Fruit fly (Drosophila melanogaster) whole organism, embryonic: ENCODE data around the gene crm.

ENCODE experiments used
- Antp ChIP-seq: fragments of 200-800 bp; sonication (Bioruptor generic); optimal IDR thresholded peaks from 3 replicates; lab custom pipeline; 2016; ENCODE audit warnings: missing biosample characterization, missing genetic modification characterization
- Asciz ChIP-seq: fragments of 200-800 bp; sonication (Bioruptor generic); optimal IDR thresholded peaks from 2 replicates; lab custom pipeline; 2017; ENCODE audit warnings: missing biosample characterization, mild to moderate bottlenecking, missing genetic modification characterization, missing genetic modification reagents
- Atf3 ChIP-seq: fragments of 200-800 bp; sonication (Bioruptor generic); optimal IDR thresholded peaks from 3 replicates; lab custom pipeline; 2016; ENCODE audit warnings: missing biosample characterization, missing genetic modification characterization
- Atf6 ChIP-seq: fragments of 200-800 bp; sonication (Bioruptor generic); IDR thresholded peaks from 2 replicates; pipeline ENCODE4 v1.3.6; 2022; ENCODE audit warnings: missing biosample characterization, missing genetic modification characterization
- Awh ChIP-seq: fragments of 200-800 bp; sonication (Bioruptor generic); IDR thresholded peaks from 2 replicates; pipeline ENCODE4, ENCODE4 v1.3.6; 2022; ENCODE audit warnings: missing biosample characterization, missing genetic modification characterization
- B-H1 ChIP-seq: fragments of 200-800 bp; sonication (Bioruptor generic); IDR thresholded peaks from 3 replicates; pipeline ENCODE4 v1.3.6; 2022; ENCODE audit warnings: missing biosample characterization, missing genetic modification characterization
- CG12071 ChIP-seq: fragments of 200-800 bp; sonication (Bioruptor generic); optimal IDR thresholded peaks from 3 replicates; lab custom pipeline; 2018; ENCODE audit warnings: missing biosample characterization, mild to moderate bottlenecking, missing genetic modification characterization
- CG12236 ChIP-seq: fragments of 200-800 bp; sonication (Bioruptor generic); optimal IDR thresholded peaks from 2 replicates; lab custom pipeline; 2016; ENCODE audit warnings: missing biosample characterization, missing genetic modification characterization
- CG12391 ChIP-seq: fragments of 200-800 bp; sonication (Bioruptor generic); optimal IDR thresholded peaks from 3 replicates; lab custom pipeline; 2018; ENCODE audit warnings: missing biosample characterization, mild to moderate bottlenecking, missing genetic modification characterization, moderate library complexity
- CG15073 ChIP-seq: fragments of 200-800 bp; sonication (Bioruptor generic); optimal IDR thresholded peaks from 2 replicates; lab custom pipeline; 2016; ENCODE audit warnings: missing biosample characterization, missing genetic modification characterization
- CG1603 ChIP-seq: fragments of 200-800 bp; sonication (Bioruptor generic); optimal IDR thresholded peaks from 2 replicates; lab custom pipeline; 2019; ENCODE audit warnings: missing biosample characterization, mild to moderate bottlenecking, missing genetic modification characterization, moderate library complexity
- CG1647 ChIP-seq: fragments of 200-800 bp; sonication (Bioruptor generic); optimal IDR thresholded peaks from 3 replicates; lab custom pipeline; 2016; ENCODE audit warnings: missing biosample characterization, missing genetic modification characterization
- CG16863 ChIP-seq: fragments of 200-800 bp; sonication (Bioruptor generic); optimal IDR thresholded peaks from 3 replicates; lab custom pipeline; 2016; ENCODE audit warnings: missing biosample characterization, missing genetic modification characterization
- CG17385 ChIP-seq: fragments of 200-800 bp; sonication (Bioruptor generic); optimal IDR thresholded peaks from 3 replicates; lab custom pipeline; 2018; ENCODE audit warnings: missing biosample characterization, mild to moderate bottlenecking, missing genetic modification characterization
- CG2889 ChIP-seq: fragments of 200-800 bp; sonication (Bioruptor generic); IDR thresholded peaks from 3 replicates; pipeline ENCODE4 v1.3.6; 2022; ENCODE audit warnings: missing biosample characterization, missing genetic modification characterization
- CG32532 ChIP-seq: fragments of 200-800 bp; sonication (Bioruptor generic); IDR thresholded peaks from 2 replicates; pipeline ENCODE4 v1.3.6; 2022; ENCODE audit warnings: missing biosample characterization, missing genetic modification characterization
- CG6765 ChIP-seq: fragments of 200-800 bp; sonication (Bioruptor generic); optimal IDR thresholded peaks from 3 replicates; lab custom pipeline; 2017; ENCODE audit warnings: missing biosample characterization, mild to moderate bottlenecking, missing genetic modification characterization
- CG7786 ChIP-seq: fragments of 200-800 bp; sonication (Bioruptor generic); optimal IDR thresholded peaks from 2 replicates; lab custom pipeline; 2016; ENCODE audit warnings: missing biosample characterization, missing genetic modification characterization
- CG7839 ChIP-seq: fragments of 200-800 bp; sonication (Bioruptor generic); optimal IDR thresholded peaks from 3 replicates; lab custom pipeline; 2018; ENCODE audit warnings: missing biosample characterization, mild to moderate bottlenecking, missing genetic modification characterization, moderate library complexity
- CG8089 ChIP-seq: fragments of 200-800 bp; sonication (Bioruptor generic); optimal IDR thresholded peaks from 3 replicates; lab custom pipeline; 2016; ENCODE audit warnings: missing biosample characterization, missing genetic modification characterization
- CG8944 ChIP-seq: fragments of 200-800 bp; sonication (Bioruptor generic); optimal IDR thresholded peaks from 3 replicates; lab custom pipeline; 2016; ENCODE audit warnings: missing biosample characterization, missing genetic modification characterization
- CG9437 ChIP-seq: fragments of 200-800 bp; sonication (Bioruptor generic); optimal IDR thresholded peaks from 2 replicates; lab custom pipeline; 2018; ENCODE audit warnings: missing biosample characterization, mild to moderate bottlenecking, missing genetic modification characterization
- CG9876 ChIP-seq: fragments of 200-800 bp; sonication (Bioruptor generic); optimal IDR thresholded peaks from 2 replicates; lab custom pipeline; 2016; ENCODE audit warnings: missing biosample characterization, missing genetic modification characterization
- D19B ChIP-seq: fragments of 200-800 bp; sonication (Bioruptor generic); optimal IDR thresholded peaks from 2 replicates; lab custom pipeline; 2017; ENCODE audit warnings: missing biosample characterization, mild to moderate bottlenecking, missing genetic modification characterization
- Dbx ChIP-seq: fragments of 200-800 bp; sonication (Bioruptor generic); IDR thresholded peaks from 3 replicates; pipeline ENCODE4 v1.3.6; 2022; ENCODE audit warnings: missing biosample characterization, missing genetic modification characterization
- Ets97D ChIP-seq: fragments of 200-800 bp; sonication (Bioruptor generic); optimal IDR thresholded peaks from 3 replicates; lab custom pipeline; 2016; ENCODE audit warnings: missing biosample characterization, missing genetic modification characterization
- Fer1 ChIP-seq: fragments of 200-800 bp; sonication (Bioruptor generic); optimal IDR thresholded peaks from 2 replicates; lab custom pipeline; 2017; ENCODE audit warnings: missing biosample characterization, mild to moderate bottlenecking, missing genetic modification characterization
- Gsc ChIP-seq: fragments of 200-800 bp; sonication (Bioruptor generic); IDR thresholded peaks from 2 replicates; pipeline ENCODE4 v1.3.6; 2022; ENCODE audit warnings: missing biosample characterization, missing genetic modification characterization
- HLH4C ChIP-seq: fragments of 200-800 bp; sonication (Bioruptor generic); IDR thresholded peaks from 3 replicates; pipeline ENCODE4 v1.3.6; 2022; ENCODE audit warnings: missing biosample characterization, missing genetic modification characterization; ENCODE audit not compliant: partially characterized antibody
- Hmr ChIP-seq: fragments of 200-800 bp; sonication (Bioruptor generic); optimal IDR thresholded peaks from 3 replicates; lab custom pipeline; 2017; ENCODE audit warnings: mild to moderate bottlenecking, missing biosample characterization, missing genetic modification reagents, missing genetic modification characterization
- MESR4 ChIP-seq: fragments of 200-800 bp; sonication (Bioruptor generic); optimal IDR thresholded peaks from 2 replicates; lab custom pipeline; 2018; ENCODE audit warnings: missing biosample characterization, mild to moderate bottlenecking, missing genetic modification characterization, moderate library complexity
- Meics ChIP-seq: fragments of 200-800 bp; sonication (Bioruptor generic); optimal IDR thresholded peaks from 2 replicates; lab custom pipeline; 2017; ENCODE audit warnings: missing biosample characterization, mild to moderate bottlenecking, missing genetic modification characterization
- NC2α ChIP-seq: fragments of 200-800 bp; sonication (Bioruptor generic); optimal IDR thresholded peaks from 2 replicates; lab custom pipeline; 2016; ENCODE audit warnings: missing biosample characterization, missing genetic modification characterization
- Nf-YA ChIP-seq: fragments of 200-800 bp; sonication (Bioruptor generic); IDR thresholded peaks from 2 replicates; pipeline ENCODE4 v1.3.6; 2022; ENCODE audit warnings: missing biosample characterization, missing genetic modification characterization
- TFAM ChIP-seq: fragments of 200-800 bp; sonication (Bioruptor generic); optimal IDR thresholded peaks from 2 replicates; lab custom pipeline; 2017; ENCODE audit warnings: missing biosample characterization, missing genetic modification characterization, inconsistent platforms
- bowl ChIP-seq: fragments of 200-800 bp; sonication (Bioruptor generic); IDR thresholded peaks from 2 replicates; pipeline ENCODE4 v1.3.6; 2022; ENCODE audit warnings: missing biosample characterization, missing genetic modification characterization
- cg ChIP-seq: fragments of 200-800 bp; sonication (Bioruptor generic); optimal IDR thresholded peaks from 3 replicates; lab custom pipeline; 2019; ENCODE audit warnings: missing biosample characterization, mild to moderate bottlenecking, missing genetic modification characterization, moderate library complexity
- dpn ChIP-seq, 2 experiments: fragments of 200-800 bp; sonication (Bioruptor generic); optimal IDR thresholded peaks; 3 replicates each; lab custom pipeline; 2016; ENCODE audit warnings: missing biosample characterization in 2 of 2, missing genetic modification characterization in 2 of 2
- insv ChIP-seq, 2 experiments: fragments of 200-800 bp; sonication (Bioruptor generic); optimal IDR thresholded peaks; 3 replicates each; lab custom pipeline; 2016 to 2018; ENCODE audit warnings: missing biosample characterization in 2 of 2, missing genetic modification characterization in 2 of 2
- lola ChIP-seq, 3 experiments: fragments of >200 bp in 2 of 3; fragments of 200-800 bp in 1 of 3; sonication (Bioruptor generic) in 1 of 3; optimal IDR thresholded peaks; 2 replicates each; lab custom pipeline; 2017 to 2019; ENCODE audit warnings: missing biosample characterization in 3 of 3, missing genetic modification characterization in 3 of 3, mild to moderate bottlenecking in 1 of 3, moderate library complexity in 1 of 3
- nmo ChIP-seq: fragments of 200-800 bp; sonication (Bioruptor generic); optimal IDR thresholded peaks from 2 replicates; lab custom pipeline; 2018; ENCODE audit warnings: missing biosample characterization, mild to moderate bottlenecking, missing genetic modification characterization, moderate library complexity
- psq ChIP-seq: fragments of 200-800 bp; sonication (Bioruptor generic); optimal IDR thresholded peaks from 2 replicates; lab custom pipeline; 2017; ENCODE audit warnings: missing biosample characterization, missing genetic modification characterization
- salm ChIP-seq: fragments of 200-800 bp; sonication (Bioruptor generic); optimal IDR thresholded peaks from 2 replicates; lab custom pipeline; 2018; ENCODE audit warnings: missing biosample characterization, mild to moderate bottlenecking, missing genetic modification characterization
- sc ChIP-seq, 3 experiments: fragments of >200 bp in 2 of 3; fragments of 200-800 bp in 1 of 3; sonication (Bioruptor generic) in 1 of 3; optimal IDR thresholded peaks; 2 replicates in 2 of 3; 3 replicates in 1 of 3; lab custom pipeline; 2017; ENCODE audit warnings: mild to moderate bottlenecking in 1 of 3, missing biosample characterization in 1 of 3, missing genetic modification characterization in 1 of 3, missing genetic modification reagents in 1 of 3
- shn ChIP-seq: fragments of 200-800 bp; sonication (Bioruptor generic); optimal IDR thresholded peaks from 3 replicates; lab custom pipeline; 2016; ENCODE audit warnings: missing biosample characterization, missing genetic modification characterization
- slou ChIP-seq: fragments of 200-800 bp; sonication (Bioruptor generic); optimal IDR thresholded peaks from 3 replicates; lab custom pipeline; 2016; ENCODE audit warnings: missing biosample characterization, missing genetic modification characterization
- sna ChIP-seq: fragments of 200-800 bp; sonication (Bioruptor generic); IDR thresholded peaks from 2 replicates; pipeline ENCODE4 v1.3.6; 2022; ENCODE audit warnings: missing biosample characterization, missing genetic modification characterization; ENCODE audit not compliant: partially characterized antibody
- stc ChIP-seq: fragments of 200-800 bp; sonication (Bioruptor generic); IDR thresholded peaks from 2 replicates; pipeline ENCODE4 v1.3.6; 2022; ENCODE audit warnings: missing biosample characterization, missing genetic modification characterization
- tgo ChIP-seq: fragments of 200-800 bp; sonication (Bioruptor generic); IDR thresholded peaks from 3 replicates; pipeline ENCODE4 v1.3.6; 2022; ENCODE audit warnings: missing biosample characterization, missing genetic modification characterization
- vnd ChIP-seq: fragments of 200-800 bp; sonication (Bioruptor generic); IDR thresholded peaks from 3 replicates; pipeline ENCODE4 v1.3.6; 2022; ENCODE audit warnings: missing biosample characterization, missing genetic modification characterization; ENCODE audit not compliant: partially characterized antibody

Gene crm

DNA sequence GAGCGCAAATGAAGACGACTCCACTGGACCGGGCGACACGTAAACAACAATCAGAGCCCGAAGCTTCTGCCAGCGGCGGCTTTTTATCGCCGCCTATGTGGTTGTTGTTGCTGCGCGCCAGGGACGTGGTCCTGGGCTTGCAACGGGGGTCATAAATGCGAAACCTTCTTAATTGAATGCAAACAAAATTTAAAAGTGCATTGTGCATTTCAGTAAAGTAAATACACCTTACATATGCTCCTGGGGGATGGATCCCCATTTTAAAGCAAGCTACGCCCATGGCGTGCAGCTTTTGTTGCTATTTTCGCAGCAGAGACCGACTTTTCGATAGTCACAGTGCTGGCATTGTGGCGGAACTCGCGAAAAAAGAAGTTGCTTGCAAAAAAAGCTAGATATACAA is 34.9 kb downstream of the crm start, which contains the start of gene Ugalt (continued):
- TF ChIP-seq sc (optimal IDR thresholded peaks at IDR 0.05; lab: Kevin White, UChicago) = no peak
- TF ChIP-seq sc (GFP tag; optimal IDR thresholded peaks at IDR 0.05; lab: Kevin White, UChicago) = peak; percentile 100
- TF ChIP-seq MESR4 (GFP tag; lab: Kevin White, UChicago) = peak; percentile 100
- TF ChIP-seq insv (GFP tag; optimal IDR thresholded peaks at IDR 0.05; lab: Kevin White, UChicago) = peak; percentile 86 to 93
- peak; percentile 100 for TF ChIP-seq tgo (GFP tag; lab: Robert Waterston, UW)
- peak; percentile 98 for TF ChIP-seq Ets97D (GFP tag; lab: Kevin White, UChicago)
- TF ChIP-seq CG6765 (GFP tag; lab: Kevin White, UChicago) = peak; percentile 100
- TF ChIP-seq slou (GFP tag; lab: Kevin White, UChicago) = peak; percentile 100
- peak; percentile 100 for TF ChIP-seq CG7786 (GFP tag; lab: Kevin White, UChicago)
- peak; percentile 100 for TF ChIP-seq dpn (GFP tag; optimal IDR thresholded peaks at IDR 0.05; lab: Kevin White, UChicago)
- TF ChIP-seq Awh (GFP tag; lab: Robert Waterston, UW) = peak; percentile 100
- TF ChIP-seq CG16863 = peak; percentile 100
- TF ChIP-seq CG9437 (GFP tag; lab: Kevin White, UChicago) = peak; percentile 97
- TF ChIP-seq CG8944 = peak; percentile 100
- peak; percentile 100 for TF ChIP-seq nmo (GFP tag; lab: Kevin White, UChicago)
- TF ChIP-seq CG12236 (GFP tag; lab: Kevin White, UChicago) = peak; percentile 100
- peak; percentile 100 for TF ChIP-seq CG8089
- TF ChIP-seq Atf3 (GFP tag; lab: Kevin White, UChicago) = peak; percentile 100
- TF ChIP-seq CG12391 (tag; lab: Kevin White, UChicago) = peak; percentile 100
- TF ChIP-seq shn (GFP tag; lab: Kevin White, UChicago) = peak; percentile 100
- peak; percentile 100 for TF ChIP-seq Hmr
- peak; percentile 100 for TF ChIP-seq CG1647 (GFP tag; lab: Kevin White, UChicago)
- TF ChIP-seq Gsc (GFP tag; lab: Robert Waterston, UW) = peak; percentile 100
- peak; percentile 100 for TF ChIP-seq CG2889 (GFP tag; lab: Robert Waterston, UW)
- TF ChIP-seq CG7839 = peak; percentile 100
- TF ChIP-seq CG12071 = peak; percentile 100
- peak; percentile 100 for TF ChIP-seq B-H1
- TF ChIP-seq salm (tag; lab: Kevin White, UChicago) = peak; percentile 100
- TF ChIP-seq D19B (GFP tag; lab: Kevin White, UChicago) = peak; percentile 99
- peak; percentile 100 for TF ChIP-seq CG32532 (GFP tag; lab: Robert Waterston, UW)
- TF ChIP-seq lola (GFP tag; optimal IDR thresholded peaks at IDR 0.05; lab: Kevin White, UChicago) = peak in 1 of 3 experiments; percentile 100
- TF ChIP-seq Atf6 (GFP tag; lab: Robert Waterston, UW) = peak; percentile 100
- peak; percentile 100 for TF ChIP-seq CG9876 (GFP tag; lab: Kevin White, UChicago)
- TF ChIP-seq cg (GFP tag; lab: Kevin White, UChicago) = peak; percentile 25
- TF ChIP-seq Antp (GFP tag; lab: Kevin White, UChicago) = peak; percentile 100
- peak; percentile 99 for TF ChIP-seq psq (GFP tag; lab: Kevin White, UChicago)
- TF ChIP-seq sna (GFP tag; lab: Robert Waterston, UW) = no peak
- TF ChIP-seq HLH4C (GFP tag; lab: Robert Waterston, UW) = 0 out of 3 replicates have a peak, but pooled peaks have one; percentile 40
- TF ChIP-seq Asciz = peak; percentile 100
- TF ChIP-seq CG17385 = peak; percentile 100
- peak; percentile 100 for TF ChIP-seq NC2α
- TF ChIP-seq bowl (GFP tag; lab: Robert Waterston, UW) = peak; percentile 100
- TF ChIP-seq stc (GFP tag; lab: Robert Waterston, UW) = peak; percentile 100
- TF ChIP-seq Dbx (GFP tag; lab: Robert Waterston, UW) = peak; percentile 100
- TF ChIP-seq TFAM (GFP tag; lab: Kevin White, UChicago) = peak; percentile 98
- peak; percentile 99 for TF ChIP-seq CG1603
- peak; percentile 96 for TF ChIP-seq CG15073
- TF ChIP-seq Nf-YA (GFP tag; lab: Robert Waterston, UW) = peak; percentile 100
- peak; percentile 100 for TF ChIP-seq Meics
- peak; percentile 100 for TF ChIP-seq Fer1 (GFP tag; lab: Kevin White, UChicago)
- TF ChIP-seq vnd (GFP tag; lab: Robert Waterston, UW) = no peak
